Worm (Caenorhabditis elegans) whole organism, L2 larva: Measurements from ENCODE around the gene gst-10.
"Not testable (repeated sequence)": the region's sequence is repeated elsewhere in the genome, so short reads cannot be mapped to it uniquely, and the experiment has no call there.

Experiments used
- R02D3.7 ChIP-seq: fragments of 150-350 bp; optimal IDR thresholded peaks from 2 replicates; lab custom pipeline; 2014; ENCODE audit warnings: missing biosample characterization, missing genetic modification characterization
- aly-2 ChIP-seq: fragments of 150-350 bp; optimal IDR thresholded peaks from 2 replicates; lab custom pipeline; 2014; ENCODE audit warnings: missing biosample characterization, missing genetic modification characterization
- ceh-82 ChIP-seq: fragments of 150-350 bp; optimal IDR thresholded peaks from 2 replicates; lab custom pipeline; 2014; ENCODE audit warnings: missing biosample characterization, missing genetic modification characterization
- egl-27 ChIP-seq: sonication (generic microtip); optimal IDR thresholded peaks from 3 replicates; lab custom pipeline; 2017; ENCODE audit warnings: missing biosample characterization, missing genetic modification reagents, missing genetic modification characterization
- fos-1 ChIP-seq: fragments of 150-350 bp; optimal IDR thresholded peaks from 2 replicates; lab custom pipeline; 2014; ENCODE audit warnings: missing biosample characterization, missing genetic modification characterization
- nhr-10 ChIP-seq: sonication (generic microtip); optimal IDR thresholded peaks from 2 replicates; lab custom pipeline; 2017; ENCODE audit warnings: missing biosample characterization, missing genetic modification characterization
- nhr-12 ChIP-seq: fragments of 150-350 bp; optimal IDR thresholded peaks from 2 replicates; lab custom pipeline; 2014; ENCODE audit warnings: missing biosample characterization, missing genetic modification characterization
- nhr-237 ChIP-seq: fragments of 150-350 bp; optimal IDR thresholded peaks from 2 replicates; lab custom pipeline; 2014; ENCODE audit warnings: missing biosample characterization, missing genetic modification characterization
- nhr-6 ChIP-seq: fragments of 150-350 bp; optimal IDR thresholded peaks from 2 replicates; lab custom pipeline; 2014; ENCODE audit warnings: missing biosample characterization, missing genetic modification characterization
- nhr-77 ChIP-seq: fragments of 150-350 bp; optimal IDR thresholded peaks from 2 replicates; lab custom pipeline; 2014; ENCODE audit warnings: missing biosample characterization, missing genetic modification characterization
- sem-4 ChIP-seq: fragments of 150-350 bp; optimal IDR thresholded peaks from 2 replicates; lab custom pipeline; 2014; ENCODE audit warnings: missing biosample characterization, missing genetic modification reagents, missing genetic modification characterization
- snpc-4 ChIP-seq: fragments of 150-350 bp; optimal IDR thresholded peaks from 2 replicates; lab custom pipeline; 2014; ENCODE audit warnings: missing biosample characterization, missing genetic modification characterization
- unc-62 ChIP-seq: fragments of 150-350 bp; optimal IDR thresholded peaks from 2 replicates; lab custom pipeline; 2014; ENCODE audit warnings: missing biosample characterization, missing genetic modification reagents, missing genetic modification characterization
- ztf-11 ChIP-seq: sonication (generic microtip); optimal IDR thresholded peaks from 2 replicates; lab custom pipeline; 2017; ENCODE audit warnings: missing biosample characterization, missing genetic modification characterization

DNA sequence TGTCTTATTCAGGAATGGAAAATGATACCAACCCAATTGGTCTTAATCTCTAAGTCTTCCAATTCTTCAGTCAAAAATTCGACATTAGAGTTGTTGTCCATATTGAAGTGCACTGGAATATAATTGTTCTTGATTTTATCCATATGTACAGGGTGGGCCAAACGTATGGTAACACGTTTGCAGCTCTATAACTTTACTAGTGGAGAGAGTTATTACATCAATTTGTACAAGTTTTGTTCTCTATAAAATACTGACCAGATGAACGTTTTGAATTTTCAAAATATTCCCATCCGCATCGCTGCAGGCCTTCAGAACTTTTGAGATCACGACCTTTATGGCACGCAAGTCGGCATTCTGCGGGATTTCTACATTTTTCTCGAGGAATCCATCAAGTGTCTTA, 37.3 kb downstream of the gst-10 start, which contains the start of gene F53E10.5:
- not testable (repeated sequence) for TF ChIP-seq nhr-10 (tag; lab: Kevin White, UChicago); fos-1 (tag; lab: Kevin White, UChicago); nhr-6 (tag; lab: Kevin White, UChicago); unc-62 (GFP tag; lab: Kevin White, UChicago); snpc-4 (tag; lab: Kevin White, UChicago); nhr-12 (tag; lab: Kevin White, UChicago); egl-27 (tag; lab: Kevin White, UChicago); sem-4 (tag; lab: Kevin White, UChicago); ztf-11 (tag; lab: Kevin White, UChicago); nhr-237; nhr-77 (tag; lab: Kevin White, UChicago); ceh-82; aly-2 (tag; lab: Kevin White, UChicago); R02D3.7 (tag; lab: Kevin White, UChicago)
